Worm (Caenorhabditis elegans) whole organism, late embryonic: ENCODE data around the gene B0024.11.

Experiments used
- C08G9.2 ChIP-seq: sonication (generic microtip); optimal IDR thresholded peaks from 2 replicates; lab custom pipeline; 2016; ENCODE audit warnings: mild to moderate bottlenecking, missing genetic modification characterization, moderate library complexity, missing compliant biosample characterization
- C38D4.7 ChIP-seq: fragments of 200-800 bp; sonication (Bioruptor generic); optimal IDR thresholded peaks from 2 replicates; lab custom pipeline; 2018; ENCODE audit warnings: mild to moderate bottlenecking, missing genetic modification characterization, moderate library complexity, missing compliant biosample characterization
- F13H6.1 ChIP-seq: sonication (generic microtip); optimal IDR thresholded peaks from 2 replicates; lab custom pipeline; 2016; ENCODE audit warnings: missing genetic modification characterization, missing compliant biosample characterization
- K02D7.2 ChIP-seq: sonication (generic microtip); optimal IDR thresholded peaks from 2 replicates; lab custom pipeline; 2017; ENCODE audit warnings: mild to moderate bottlenecking, missing genetic modification characterization, missing compliant biosample characterization
- K09A11.1 ChIP-seq: sonication (generic microtip); optimal IDR thresholded peaks from 2 replicates; lab custom pipeline; 2017; ENCODE audit warnings: antibody characterized with exemption, mild to moderate bottlenecking, missing genetic modification characterization, missing compliant biosample characterization; ENCODE audit not compliant: insufficient read depth
- T23F11.4 ChIP-seq: fragments of 200-800 bp; sonication (Bioruptor generic); optimal IDR thresholded peaks from 2 replicates; lab custom pipeline; 2018; ENCODE audit warnings: mild to moderate bottlenecking, missing genetic modification characterization, missing compliant biosample characterization
- ama-1 ChIP-seq: fragments of 150-350 bp; optimal IDR thresholded peaks from 2 replicates; lab custom pipeline; 2014
- ceh-14 ChIP-seq: sonication (generic microtip); optimal IDR thresholded peaks from 2 replicates; lab custom pipeline; 2016; ENCODE audit warnings: missing genotype, missing genetic modification characterization, missing compliant biosample characterization
- ceh-18 ChIP-seq: sonication (generic microtip); optimal IDR thresholded peaks from 2 replicates; lab custom pipeline; 2016; ENCODE audit warnings: missing genetic modification characterization, missing compliant biosample characterization
- ceh-19 ChIP-seq: fragments of 200-800 bp; sonication (Bioruptor generic); optimal IDR thresholded peaks from 2 replicates; lab custom pipeline; 2018; ENCODE audit warnings: mild to moderate bottlenecking, missing genetic modification characterization, missing compliant biosample characterization
- ceh-2 ChIP-seq: sonication (generic microtip); optimal IDR thresholded peaks from 2 replicates; lab custom pipeline; 2016; ENCODE audit warnings: missing genotype, missing genetic modification characterization, missing compliant biosample characterization
- ceh-22 ChIP-seq: sonication (generic microtip); optimal IDR thresholded peaks from 2 replicates; lab custom pipeline; 2017; ENCODE audit warnings: missing biosample characterization, missing genetic modification characterization
- ceh-24 ChIP-seq: sonication (generic microtip); optimal IDR thresholded peaks from 2 replicates; lab custom pipeline; 2016; ENCODE audit warnings: mild to moderate bottlenecking, missing genetic modification characterization, missing compliant biosample characterization
- ceh-30 ChIP-seq: fragments of 150-350 bp; optimal IDR thresholded peaks from 2 replicates; lab custom pipeline; 2014; ENCODE audit warnings: missing biosample characterization, missing genetic modification characterization
- ceh-31 ChIP-seq: sonication (generic microtip); optimal IDR thresholded peaks from 2 replicates; lab custom pipeline; 2016; ENCODE audit warnings: missing genetic modification characterization, missing compliant biosample characterization
- ceh-34 ChIP-seq: sonication (generic microtip); optimal IDR thresholded peaks from 2 replicates; lab custom pipeline; 2016; ENCODE audit warnings: mild to moderate bottlenecking, missing genetic modification characterization, missing compliant biosample characterization
- ceh-45 ChIP-seq: fragments of 200-800 bp; sonication (Bioruptor generic); IDR thresholded peaks from 2 replicates; pipeline ENCODE4 v1.3.6; 2022; ENCODE audit warnings: missing genetic modification reagents, missing genetic modification characterization, missing compliant biosample characterization
- ceh-48 ChIP-seq: sonication (generic microtip); optimal IDR thresholded peaks from 2 replicates; lab custom pipeline; 2016; ENCODE audit warnings: missing genetic modification characterization, inconsistent platforms, missing compliant biosample characterization
- ceh-9 ChIP-seq: sonication (generic microtip); optimal IDR thresholded peaks from 2 replicates; lab custom pipeline; 2016; ENCODE audit warnings: mild to moderate bottlenecking, missing genetic modification characterization, inconsistent platforms, missing compliant biosample characterization
- dve-1 ChIP-seq: sonication (generic microtip); optimal IDR thresholded peaks from 2 replicates; lab custom pipeline; 2017; ENCODE audit warnings: antibody characterized with exemption, mild to moderate bottlenecking, missing genetic modification characterization, missing compliant biosample characterization
- elt-2 ChIP-seq: sonication (generic microtip); optimal IDR thresholded peaks from 2 replicates; lab custom pipeline; 2016; ENCODE audit warnings: missing genetic modification reagents, missing genetic modification characterization, missing compliant biosample characterization
- ets-4 ChIP-seq: sonication (generic microtip); optimal IDR thresholded peaks from 2 replicates; lab custom pipeline; 2016; ENCODE audit warnings: missing genetic modification characterization, missing compliant biosample characterization
- fax-1 ChIP-seq: sonication (generic microtip); optimal IDR thresholded peaks from 2 replicates; lab custom pipeline; 2016; ENCODE audit warnings: missing genotype, missing genetic modification characterization, missing compliant biosample characterization
- fkh-10 ChIP-seq: fragments of 150-350 bp; optimal IDR thresholded peaks from 2 replicates; lab custom pipeline; 2014; ENCODE audit warnings: missing biosample characterization, missing genetic modification reagents, missing genetic modification characterization
- fkh-6 ChIP-seq: sonication (generic microtip); optimal IDR thresholded peaks from 2 replicates; lab custom pipeline; 2016; ENCODE audit warnings: missing genetic modification characterization, missing compliant biosample characterization
- gmeb-2 ChIP-seq: sonication (generic microtip); optimal IDR thresholded peaks from 2 replicates; lab custom pipeline; 2016; ENCODE audit warnings: missing genetic modification characterization, inconsistent platforms, missing compliant biosample characterization
- hlh-13 ChIP-seq: fragments of 200-800 bp; sonication (Bioruptor generic); optimal IDR thresholded peaks from 2 replicates; lab custom pipeline; 2018; ENCODE audit warnings: mild to moderate bottlenecking, missing genetic modification characterization, missing compliant biosample characterization
- hlh-15 ChIP-seq: sonication (generic microtip); optimal IDR thresholded peaks from 2 replicates; lab custom pipeline; 2016; ENCODE audit warnings: missing genetic modification characterization, missing compliant biosample characterization
- hlh-6 ChIP-seq: sonication (generic microtip); optimal IDR thresholded peaks from 2 replicates; lab custom pipeline; 2016; ENCODE audit warnings: missing genotype, missing genetic modification characterization, missing compliant biosample characterization
- lim-6 ChIP-seq: sonication (generic microtip); optimal IDR thresholded peaks from 2 replicates; lab custom pipeline; 2016; ENCODE audit warnings: missing genetic modification characterization, missing compliant biosample characterization
- lin-11 ChIP-seq: fragments of 200-800 bp; sonication (Bioruptor generic); optimal IDR thresholded peaks from 2 replicates; lab custom pipeline; 2018; ENCODE audit warnings: mild to moderate bottlenecking, missing genetic modification characterization, missing compliant biosample characterization
- madf-2 ChIP-seq: sonication (generic microtip); optimal IDR thresholded peaks from 2 replicates; lab custom pipeline; 2017; ENCODE audit warnings: missing genetic modification characterization, missing compliant biosample characterization
- mec-3 ChIP-seq: sonication (generic microtip); optimal IDR thresholded peaks from 2 replicates; lab custom pipeline; 2016; ENCODE audit warnings: borderline replicate concordance, missing genetic modification characterization, missing compliant biosample characterization
- nfya-1 ChIP-seq: sonication (generic microtip); optimal IDR thresholded peaks from 2 replicates; lab custom pipeline; 2017; ENCODE audit warnings: missing genetic modification characterization, mild to moderate bottlenecking, missing compliant biosample characterization, antibody characterized with exemption, moderate library complexity
- nhr-11 ChIP-seq: fragments of 150-350 bp; optimal IDR thresholded peaks from 2 replicates; lab custom pipeline; 2014; ENCODE audit warnings: missing biosample characterization, missing genetic modification characterization
- nhr-232 ChIP-seq: sonication (generic microtip); optimal IDR thresholded peaks from 2 replicates; lab custom pipeline; 2016; ENCODE audit warnings: missing genetic modification characterization, missing compliant biosample characterization
- odd-2 ChIP-seq: sonication (generic microtip); optimal IDR thresholded peaks from 2 replicates; lab custom pipeline; 2017; ENCODE audit warnings: antibody characterized with exemption, mild to moderate bottlenecking, missing genetic modification characterization, missing compliant biosample characterization
- pag-3 ChIP-seq: sonication (generic microtip); optimal IDR thresholded peaks from 2 replicates; lab custom pipeline; 2016; ENCODE audit warnings: missing compliant biosample characterization, missing genetic modification characterization, borderline replicate concordance
- pax-1 ChIP-seq: fragments of 150-350 bp; optimal IDR thresholded peaks from 2 replicates; lab custom pipeline; 2014; ENCODE audit warnings: missing biosample characterization, missing genetic modification characterization
- pha-2 ChIP-seq: sonication (generic microtip); optimal IDR thresholded peaks from 2 replicates; lab custom pipeline; 2017; ENCODE audit warnings: mild to moderate bottlenecking, missing genetic modification characterization, missing compliant biosample characterization
- pha-4 ChIP-seq: fragments of 150-350 bp; optimal IDR thresholded peaks from 2 replicates; lab custom pipeline; 2018; ENCODE audit warnings: missing biosample characterization, missing genetic modification reagents, missing genetic modification characterization
- pqm-1 ChIP-seq: sonication (generic microtip); optimal IDR thresholded peaks from 2 replicates; lab custom pipeline; 2016; ENCODE audit warnings: missing genetic modification characterization, missing compliant biosample characterization
- sdc-2 ChIP-seq: sonication (generic microtip); optimal IDR thresholded peaks from 2 replicates; lab custom pipeline; 2016; ENCODE audit warnings: missing genotype, missing genetic modification characterization, missing compliant biosample characterization
- sox-2 ChIP-seq: fragments of 200-800 bp; sonication (Bioruptor generic); IDR thresholded peaks from 2 replicates; pipeline ENCODE4 v1.3.6; 2022; ENCODE audit warnings: missing genetic modification reagents, missing genetic modification characterization, missing compliant biosample characterization
- sox-4 ChIP-seq: sonication (generic microtip); optimal IDR thresholded peaks from 2 replicates; lab custom pipeline; 2017; ENCODE audit warnings: mild to moderate bottlenecking, missing genetic modification characterization, inconsistent platforms, missing compliant biosample characterization
- tbx-2 ChIP-seq: sonication (generic microtip); optimal IDR thresholded peaks from 2 replicates; lab custom pipeline; 2016; ENCODE audit warnings: missing genetic modification characterization, missing compliant biosample characterization
- ttx-3 ChIP-seq: sonication (generic microtip); optimal IDR thresholded peaks from 2 replicates; lab custom pipeline; 2016; ENCODE audit warnings: missing genetic modification reagents, missing genetic modification characterization, missing compliant biosample characterization
- unc-86 ChIP-seq: sonication (generic microtip); optimal IDR thresholded peaks from 2 replicates; lab custom pipeline; 2016; ENCODE audit warnings: missing genetic modification characterization, missing compliant biosample characterization
- zip-5 ChIP-seq: sonication (generic microtip); optimal IDR thresholded peaks from 2 replicates; lab custom pipeline; 2016; ENCODE audit warnings: missing genetic modification characterization, missing compliant biosample characterization

Gene B0024.11

ce11 chrV:10357467-10357953 lies 38.2 kb upstream of the B0024.11 start, which contains the start of gene ceeh-2:
TSS of gene ceeh-2 (minus strand) at chrV:10357903.
- TF ChIP-seq C08G9.2 (no peak), nhr-232 (tag; lab: Kevin White, UChicago) (no peak), C38D4.7 (GFP tag; lab: Kevin White, UChicago) (no peak), ets-4 (tag; lab: Kevin White, UChicago) (no peak), ceh-18 (tag; lab: Kevin White, UChicago) (no peak), ceh-30 (tag; lab: Kevin White, UChicago) (no peak), nhr-11 (no peak), odd-2 (tag; lab: Kevin White, UChicago) (no peak), madf-2 (tag; lab: Kevin White, UChicago) (no peak), T23F11.4 (no peak), fkh-10 (GFP tag; lab: Kevin White, UChicago) (no peak), dve-1 (tag; lab: Kevin White, UChicago) (no peak)

- TF ChIP-seq ets-4 (tag; lab: Kevin White, UChicago) (peak; percentile 90), T23F11.4 (no peak), ttx-3 (peak; percentile 44), ceh-18 (tag; lab: Kevin White, UChicago) (peak; percentile 32), C08G9.2 (peak; percentile 98), pha-4 (no peak), ceh-30 (tag; lab: Kevin White, UChicago) (no peak), hlh-13 (no peak), ceh-14 (tag; lab: Kevin White, UChicago) (peak; percentile 73), hlh-6 (tag; lab: Kevin White, UChicago) (no peak), dve-1 (tag; lab: Kevin White, UChicago) (no peak), pqm-1 (tag; lab: Kevin White, UChicago) (no peak), nfya-1 (tag; lab: Kevin White, UChicago) (peak; percentile 50), ceh-22 (no peak), ceh-48 (tag; lab: Kevin White, UChicago) (no peak), ama-1 (lab: Kevin White, UChicago) (no peak), lin-11 (tag; lab: Kevin White, UChicago) (no peak), ceh-2 (tag; lab: Kevin White, UChicago) (peak; percentile 96), ceh-45 (GFP tag; lab: Robert Waterston, UW) (no peak), fax-1 (tag; lab: Kevin White, UChicago) (peak; percentile 74), odd-2 (tag; lab: Kevin White, UChicago) (no peak), ceh-34 (tag; lab: Kevin White, UChicago) (peak; percentile 52), mec-3 (tag; lab: Kevin White, UChicago) (peak; percentile 81), pax-1 (tag; lab: Kevin White, UChicago) (no peak), K02D7.2 (tag; lab: Kevin White, UChicago) (no peak), C38D4.7 (GFP tag; lab: Kevin White, UChicago) (no peak), ceh-24 (no peak), sox-2 (GFP tag; lab: Robert Waterston, UW) (no peak), nhr-11 (no peak), lim-6 (tag; lab: Kevin White, UChicago) (peak; percentile 72), ceh-31 (tag; lab: Kevin White, UChicago) (peak; percentile 96), K09A11.1 (no peak), fkh-6 (peak; percentile 79), tbx-2 (tag; lab: Kevin White, UChicago) (peak; percentile 95), F13H6.1 (tag; lab: Kevin White, UChicago) (peak; percentile 49), elt-2 (peak; percentile 71), gmeb-2 (tag; lab: Kevin White, UChicago) (no peak), madf-2 (tag; lab: Kevin White, UChicago) (no peak), sox-4 (no peak), ceh-9 (no peak), unc-86 (tag; lab: Kevin White, UChicago) (peak; percentile 68), hlh-15 (tag; lab: Kevin White, UChicago) (peak; percentile 48), zip-5 (peak; percentile 90), ceh-19 (GFP tag; lab: Kevin White, UChicago) (no peak), pag-3 (tag; lab: Kevin White, UChicago) (no peak), sdc-2 (tag; lab: Kevin White, UChicago) (peak; percentile 36), pha-2 (tag; lab: Kevin White, UChicago) (peak; percentile 8)
Measured at ce11 chrV:10355773-10356335, 36.5 kb upstream of the B0024.11 start, which contains the start of gene sluh-7. TSS of gene sluh-7 (minus strand) at chrV:10355823.
